Worm (Caenorhabditis elegans) whole organism, L2 larva: ENCODE data around the gene ZK1248.17.

ENCODE experiments used
- C34F6.9 ChIP-seq: fragments of 150-350 bp; optimal IDR thresholded peaks from 2 replicates; lab custom pipeline; 2014; ENCODE audit warnings: missing biosample characterization, missing genetic modification characterization
- F13H6.1 ChIP-seq: sonication (generic microtip); optimal IDR thresholded peaks from 2 replicates; lab custom pipeline; 2016; ENCODE audit warnings: missing genetic modification characterization, missing compliant biosample characterization
- R02D3.7 ChIP-seq: fragments of 150-350 bp; optimal IDR thresholded peaks from 2 replicates; lab custom pipeline; 2014; ENCODE audit warnings: missing biosample characterization, missing genetic modification characterization
- Y55F3AM.14 ChIP-seq: fragments of 200-800 bp; sonication (Bioruptor generic); optimal IDR thresholded peaks from 2 replicates; lab custom pipeline; 2018; ENCODE audit warnings: mild to moderate bottlenecking, missing genetic modification characterization, missing compliant biosample characterization
- ZK546.5 ChIP-seq: sonication (generic microtip); optimal IDR thresholded peaks from 2 replicates; lab custom pipeline; 2017; ENCODE audit warnings: missing biosample characterization, missing genetic modification characterization
- alr-1 ChIP-seq: fragments of 150-350 bp; optimal IDR thresholded peaks from 2 replicates; lab custom pipeline; 2014; ENCODE audit warnings: missing biosample characterization, missing genetic modification characterization
- aly-2 ChIP-seq: fragments of 150-350 bp; optimal IDR thresholded peaks from 2 replicates; lab custom pipeline; 2014; ENCODE audit warnings: missing biosample characterization, missing genetic modification characterization
- blmp-1 ChIP-seq: sonication (generic microtip); optimal IDR thresholded peaks from 2 replicates; lab custom pipeline; 2017; ENCODE audit warnings: missing genetic modification characterization, mild to moderate bottlenecking, missing compliant biosample characterization, antibody characterized with exemption, moderate library complexity; ENCODE audit not compliant: insufficient read depth
- ceh-16 ChIP-seq: fragments of 150-350 bp; optimal IDR thresholded peaks from 2 replicates; lab custom pipeline; 2014; ENCODE audit warnings: missing biosample characterization, missing genetic modification characterization
- ceh-82 ChIP-seq: fragments of 150-350 bp; optimal IDR thresholded peaks from 2 replicates; lab custom pipeline; 2014; ENCODE audit warnings: missing biosample characterization, missing genetic modification characterization
- crh-2 ChIP-seq: sonication (generic microtip); optimal IDR thresholded peaks from 2 replicates; lab custom pipeline; 2017; ENCODE audit warnings: missing biosample characterization, missing genetic modification characterization
- dmd-4 ChIP-seq: sonication (generic microtip); optimal IDR thresholded peaks from 2 replicates; lab custom pipeline; 2017; ENCODE audit warnings: missing biosample characterization, missing genetic modification characterization
- egl-27 ChIP-seq: sonication (generic microtip); optimal IDR thresholded peaks from 3 replicates; lab custom pipeline; 2017; ENCODE audit warnings: missing biosample characterization, missing genetic modification reagents, missing genetic modification characterization
- elt-1 ChIP-seq: fragments of 150-350 bp; optimal IDR thresholded peaks from 2 replicates; lab custom pipeline; 2014; ENCODE audit warnings: missing biosample characterization, missing genetic modification characterization
- elt-3 ChIP-seq: sonication (generic microtip); optimal IDR thresholded peaks from 2 replicates; lab custom pipeline; 2017; ENCODE audit warnings: missing biosample characterization, missing genetic modification characterization
- fos-1 ChIP-seq: fragments of 150-350 bp; optimal IDR thresholded peaks from 2 replicates; lab custom pipeline; 2014; ENCODE audit warnings: missing biosample characterization, missing genetic modification characterization
- gmeb-1 ChIP-seq: fragments of 150-350 bp; optimal IDR thresholded peaks from 2 replicates; lab custom pipeline; 2014; ENCODE audit warnings: missing biosample characterization, missing genetic modification characterization
- lin-11 ChIP-seq: fragments of 150-350 bp; sonication (generic microtip); optimal IDR thresholded peaks from 2 replicates; lab custom pipeline; 2014; ENCODE audit warnings: missing biosample characterization, missing genetic modification characterization, inconsistent platforms, mixed read lengths
- lin-13 ChIP-seq: fragments of 150-350 bp; optimal IDR thresholded peaks from 2 replicates; lab custom pipeline; 2014; ENCODE audit warnings: missing biosample characterization, missing genetic modification reagents, missing genetic modification characterization
- lin-39 ChIP-seq: fragments of 150-350 bp; optimal IDR thresholded peaks from 2 replicates; lab custom pipeline; 2014; ENCODE audit warnings: missing biosample characterization, missing genetic modification reagents, missing genetic modification characterization
- lsy-2 ChIP-seq, 2 experiments: fragments of 150-350 bp in 1 of 2; sonication (generic microtip) in 1 of 2; optimal IDR thresholded peaks; 2 replicates each; lab custom pipeline; 2014 to 2017; ENCODE audit warnings: missing biosample characterization in 2 of 2, missing genetic modification characterization in 2 of 2
- mab-5 ChIP-seq: fragments of 150-350 bp; optimal IDR thresholded peaks from 2 replicates; lab custom pipeline; 2014; ENCODE audit warnings: missing biosample characterization, missing genetic modification characterization
- mbf-1 ChIP-seq: sonication (generic microtip); optimal IDR thresholded peaks from 2 replicates; lab custom pipeline; 2017; ENCODE audit warnings: missing biosample characterization, missing genetic modification characterization
- mdl-1 ChIP-seq, 2 experiments: fragments of 150-350 bp in 1 of 2; sonication (generic microtip) in 1 of 2; optimal IDR thresholded peaks; 2 replicates each; lab custom pipeline; 2017; ENCODE audit warnings: missing biosample characterization in 2 of 2, missing genetic modification characterization in 2 of 2
- nhr-10 ChIP-seq: sonication (generic microtip); optimal IDR thresholded peaks from 2 replicates; lab custom pipeline; 2017; ENCODE audit warnings: missing biosample characterization, missing genetic modification characterization
- nhr-11 ChIP-seq: fragments of 150-350 bp; optimal IDR thresholded peaks from 2 replicates; lab custom pipeline; 2014; ENCODE audit warnings: missing biosample characterization, missing genetic modification characterization
- nhr-12 ChIP-seq: fragments of 150-350 bp; optimal IDR thresholded peaks from 2 replicates; lab custom pipeline; 2014; ENCODE audit warnings: missing biosample characterization, missing genetic modification characterization
- nhr-21 ChIP-seq: fragments of 150-350 bp; optimal IDR thresholded peaks from 2 replicates; lab custom pipeline; 2014; ENCODE audit warnings: missing biosample characterization, missing genetic modification characterization
- nhr-23 ChIP-seq: fragments of 150-350 bp; optimal IDR thresholded peaks from 2 replicates; lab custom pipeline; 2014; ENCODE audit warnings: missing biosample characterization, missing genetic modification reagents, missing genetic modification characterization
- nhr-237 ChIP-seq: fragments of 150-350 bp; optimal IDR thresholded peaks from 2 replicates; lab custom pipeline; 2014; ENCODE audit warnings: missing biosample characterization, missing genetic modification characterization
- nhr-25 ChIP-seq: fragments of 150-350 bp; sonication (generic microtip); optimal IDR thresholded peaks from 3 replicates; lab custom pipeline; 2014; ENCODE audit warnings: missing biosample characterization, missing genetic modification characterization
- nhr-6 ChIP-seq: fragments of 150-350 bp; optimal IDR thresholded peaks from 2 replicates; lab custom pipeline; 2014; ENCODE audit warnings: missing biosample characterization, missing genetic modification characterization
- nhr-77 ChIP-seq: fragments of 150-350 bp; optimal IDR thresholded peaks from 2 replicates; lab custom pipeline; 2014; ENCODE audit warnings: missing biosample characterization, missing genetic modification characterization
- peb-1 ChIP-seq: fragments of 150-350 bp; optimal IDR thresholded peaks from 2 replicates; lab custom pipeline; 2014; ENCODE audit warnings: missing biosample characterization, missing genetic modification characterization
- sem-4 ChIP-seq: fragments of 150-350 bp; optimal IDR thresholded peaks from 2 replicates; lab custom pipeline; 2014; ENCODE audit warnings: missing biosample characterization, missing genetic modification reagents, missing genetic modification characterization
- skn-1 ChIP-seq: sonication (generic microtip); optimal IDR thresholded peaks from 2 replicates; lab custom pipeline; 2017; ENCODE audit warnings: missing biosample characterization, missing genetic modification characterization
- sma-3 ChIP-seq: sonication (generic microtip); optimal IDR thresholded peaks from 2 replicates; lab custom pipeline; 2016; ENCODE audit warnings: missing genetic modification reagents, missing genetic modification characterization, missing compliant biosample characterization
- sma-9 ChIP-seq, 2 experiments: fragments of 150-350 bp in 1 of 2; sonication (generic microtip) in 1 of 2; optimal IDR thresholded peaks; 2 replicates each; lab custom pipeline; 2014 to 2016; ENCODE audit warnings: missing genetic modification characterization in 2 of 2, mild to moderate bottlenecking in 1 of 2, missing biosample characterization in 1 of 2, missing compliant biosample characterization in 1 of 2, missing genetic modification reagents in 1 of 2, moderate library complexity in 1 of 2
- snpc-4 ChIP-seq: fragments of 150-350 bp; optimal IDR thresholded peaks from 2 replicates; lab custom pipeline; 2014; ENCODE audit warnings: missing biosample characterization, missing genetic modification characterization
- unc-55 ChIP-seq: fragments of 150-350 bp; sonication (generic microtip); optimal IDR thresholded peaks from 3 replicates; lab custom pipeline; 2014; ENCODE audit warnings: missing biosample characterization, missing genetic modification reagents, missing genetic modification characterization
- unc-62 ChIP-seq: fragments of 150-350 bp; optimal IDR thresholded peaks from 2 replicates; lab custom pipeline; 2014; ENCODE audit warnings: missing biosample characterization, missing genetic modification reagents, missing genetic modification characterization
- zag-1 ChIP-seq: fragments of 150-350 bp; optimal IDR thresholded peaks from 2 replicates; lab custom pipeline; 2014; ENCODE audit warnings: missing biosample characterization, missing genetic modification characterization
- ztf-1 ChIP-seq: fragments of 200-800 bp; sonication (Bioruptor generic); conservative IDR thresholded peaks from 2 replicates; pipeline ENCODE4 v1.3.6; 2022; ENCODE audit warnings: missing genetic modification characterization, missing compliant biosample characterization
- ztf-11 ChIP-seq: sonication (generic microtip); optimal IDR thresholded peaks from 2 replicates; lab custom pipeline; 2017; ENCODE audit warnings: missing biosample characterization, missing genetic modification characterization
- ztf-4 ChIP-seq: fragments of 150-350 bp; optimal IDR thresholded peaks from 2 replicates; lab custom pipeline; 2014; ENCODE audit warnings: missing biosample characterization, missing genetic modification characterization

The ZK1248.17 gene

ce11 chrII:5853261-5853660 lies 7.9 kb upstream of the ZK1248.17 start:
- peak; percentile 60 for TF ChIP-seq nhr-21 (tag; lab: Kevin White, UChicago)
- peak; percentile 30 for TF ChIP-seq egl-27 (tag; lab: Kevin White, UChicago)
- no peak for TF ChIP-seq skn-1 (tag; lab: Kevin White, UChicago)
- peak; percentile 28 for TF ChIP-seq blmp-1 (tag; lab: Kevin White, UChicago)
- TF ChIP-seq sma-9 (GFP tag; optimal IDR thresholded peaks at IDR 0.05; lab: Kevin White, UChicago), result peak; percentile 18
- TF ChIP-seq sma-9 (tag; optimal IDR thresholded peaks at IDR 0.05; lab: Kevin White, UChicago), result no peak
- TF ChIP-seq sma-3, result peak; percentile 16

- no peak for TF ChIP-seq ztf-11 (tag; lab: Kevin White, UChicago)
- no peak for TF ChIP-seq blmp-1 (tag; lab: Kevin White, UChicago)
- no peak for TF ChIP-seq F13H6.1 (tag; lab: Kevin White, UChicago)
- TF ChIP-seq lin-39, result no peak
- TF ChIP-seq ztf-1, result no peak
- TF ChIP-seq C34F6.9 (tag; lab: Kevin White, UChicago), result no peak
- TF ChIP-seq ztf-4 (tag; lab: Kevin White, UChicago), result no peak
Observed at ce11 chrII:5852007-5852406, 6.7 kb upstream of the ZK1248.17 start, which contains the start of gene H41C03.2. H41C03.2 (minus strand) TSS chrII:5852107.

ce11 chrII:5846181-5846580 lies 840 bp upstream of the ZK1248.17 start:
- TF ChIP-seq lin-39, result no peak
- peak; percentile 25 for TF ChIP-seq fos-1 (tag; lab: Kevin White, UChicago)

ce11 chrII:5844694-5845129 lies 629 bp downstream of the ZK1248.17 start:
- TF ChIP-seq egl-27 (tag; lab: Kevin White, UChicago) (peak; percentile 99), dmd-4 (tag; lab: Kevin White, UChicago) (peak; percentile 79), Y55F3AM.14 (GFP tag; lab: Kevin White, UChicago) (peak; percentile 97), ztf-11 (tag; lab: Kevin White, UChicago) (peak; percentile 85), lin-39 (peak; percentile 96), ztf-1 (0 out of 2 replicates have a peak, but pooled peaks have one; percentile 81), fos-1 (tag; lab: Kevin White, UChicago) (peak; percentile 98), elt-1 (tag; lab: Kevin White, UChicago) (peak; percentile 45), F13H6.1 (tag; lab: Kevin White, UChicago) (peak; percentile 99), sma-3 (peak; percentile 99), nhr-77 (tag; lab: Kevin White, UChicago) (peak; percentile 93), skn-1 (tag; lab: Kevin White, UChicago) (peak; percentile 81), unc-55 (GFP tag; lab: Kevin White, UChicago) (peak; percentile 99), nhr-23 (tag; lab: Kevin White, UChicago) (no peak), alr-1 (tag; lab: Kevin White, UChicago) (no peak), zag-1 (tag; lab: Kevin White, UChicago) (peak; percentile 99), nhr-6 (tag; lab: Kevin White, UChicago) (peak; percentile 98), nhr-11 (peak; percentile 88), sem-4 (tag; lab: Kevin White, UChicago) (peak; percentile 99), aly-2 (tag; lab: Kevin White, UChicago) (peak; percentile 94), lin-13 (GFP tag; lab: Kevin White, UChicago) (peak; percentile 98), mdl-1 (tag; optimal IDR thresholded peaks at IDR 0.05; lab: Kevin White, UChicago) (peak; percentile 92 to 93), mab-5 (tag; lab: Kevin White, UChicago) (peak; percentile 98), crh-2 (tag; lab: Kevin White, UChicago) (peak; percentile 99), sma-9 (GFP tag; optimal IDR thresholded peaks at IDR 0.05; lab: Kevin White, UChicago) (peak; percentile 98), sma-9 (tag; optimal IDR thresholded peaks at IDR 0.05; lab: Kevin White, UChicago) (peak; percentile 71), snpc-4 (tag; lab: Kevin White, UChicago) (peak; percentile 100), nhr-12 (peak; percentile 59), ceh-16 (tag; lab: Kevin White, UChicago) (peak; percentile 96), blmp-1 (tag; lab: Kevin White, UChicago) (peak; percentile 82), nhr-25 (tag; lab: Kevin White, UChicago) (peak; percentile 99), unc-62 (GFP tag; lab: Kevin White, UChicago) (peak; percentile 83), lsy-2 (tag; optimal IDR thresholded peaks at IDR 0.05; lab: Kevin White, UChicago) (peak; percentile 97), nhr-10 (tag; lab: Kevin White, UChicago) (peak; percentile 97), ceh-82 (tag; lab: Kevin White, UChicago) (peak; percentile 90), mbf-1 (peak; percentile 64), lin-11 (tag; lab: Kevin White, UChicago) (peak; percentile 99), R02D3.7 (peak; percentile 83), nhr-237 (tag; lab: Kevin White, UChicago) (peak; percentile 95), peb-1 (tag; lab: Kevin White, UChicago) (no peak), ztf-4 (tag; lab: Kevin White, UChicago) (peak; percentile 99), ZK546.5 (peak; percentile 85), elt-3 (tag; lab: Kevin White, UChicago) (no peak), gmeb-1 (tag; lab: Kevin White, UChicago) (peak; percentile 95)
